Worm (Caenorhabditis elegans) whole organism, midembryonic: Measurements from ENCODE around the gene R05G6.4.

ENCODE experiments used
- T22C8.4 ChIP-seq: fragments of 200-800 bp; sonication (Bioruptor generic); IDR thresholded peaks from 2 replicates; pipeline ENCODE4 v1.3.6; 2022; ENCODE audit warnings: missing genetic modification characterization, missing compliant biosample characterization
- cog-1 ChIP-seq: sonication (generic microtip); optimal IDR thresholded peaks from 2 replicates; lab custom pipeline; 2016; ENCODE audit warnings: missing genetic modification characterization, missing compliant biosample characterization
- flt-1 ChIP-seq: fragments of 200-800 bp; sonication (Bioruptor generic); IDR thresholded peaks from 2 replicates; pipeline ENCODE4 v1.3.6; 2022; ENCODE audit warnings: missing genetic modification characterization, missing compliant biosample characterization
- klf-2 ChIP-seq: fragments of 200-800 bp; sonication (Bioruptor generic); conservative IDR thresholded peaks from 2 replicates; pipeline ENCODE4 v1.3.6; 2022; ENCODE audit warnings: missing genetic modification reagents, missing genetic modification characterization, missing compliant biosample characterization
- med-1 ChIP-seq: sonication (generic microtip); optimal IDR thresholded peaks from 2 replicates; lab custom pipeline; 2017; ENCODE audit warnings: missing genetic modification characterization, mild to moderate bottlenecking, missing compliant biosample characterization, antibody characterized with exemption, missing genetic modification reagents; ENCODE audit not compliant: insufficient read depth
- ref-1 ChIP-seq: fragments of 200-800 bp; sonication (Bioruptor generic); conservative IDR thresholded peaks from 2 replicates; pipeline ENCODE4 v1.3.6; 2022; ENCODE audit warnings: missing genetic modification reagents, missing genetic modification characterization, missing compliant biosample characterization
- tab-1 ChIP-seq: fragments of 200-800 bp; sonication (Bioruptor generic); IDR thresholded peaks from 2 replicates; pipeline ENCODE4 v1.3.6; 2022; ENCODE audit warnings: missing genetic modification characterization, missing compliant biosample characterization
- ztf-23 ChIP-seq: fragments of 200-800 bp; sonication (Bioruptor generic); IDR thresholded peaks from 2 replicates; pipeline ENCODE4 v1.3.6; 2022; ENCODE audit warnings: missing genetic modification reagents, missing genetic modification characterization, missing compliant biosample characterization
- ztf-29 ChIP-seq: fragments of 200-800 bp; sonication (Bioruptor generic); IDR thresholded peaks from 2 replicates; pipeline ENCODE4 v1.3.6; 2022; ENCODE audit warnings: missing genetic modification reagents, missing genetic modification characterization, missing compliant biosample characterization

R05G6.4 gene

DNA sequence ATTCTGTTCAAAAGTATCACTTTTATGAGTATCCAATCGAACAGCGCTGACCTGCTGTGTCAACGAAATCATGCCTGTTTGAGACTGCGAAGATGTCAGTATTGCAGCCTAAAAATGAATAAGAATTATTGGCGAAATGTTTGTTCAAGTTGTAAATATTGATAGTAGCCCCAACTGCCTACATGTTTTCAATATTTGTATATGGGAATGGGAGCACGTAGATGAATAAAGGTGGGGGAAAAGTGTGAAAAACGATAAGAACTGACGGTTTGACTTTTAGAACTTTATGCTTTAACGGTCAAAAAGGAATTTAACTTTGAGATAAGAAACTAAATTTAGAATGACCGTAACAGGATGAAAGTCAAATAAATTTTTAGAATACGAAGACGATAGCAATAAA lies 7.2 kb downstream of the R05G6.4 start:
- TF ChIP-seq klf-2 (GFP tag; lab: Robert Waterston, UW) (no peak), cog-1 (tag; lab: Kevin White, UChicago) (no peak), T22C8.4 (no peak), flt-1 (GFP tag; lab: Robert Waterston, UW) (no peak), ref-1 (no peak), ztf-23 (GFP tag; lab: Robert Waterston, UW) (no peak), med-1 (GFP tag; lab: Kevin White, UChicago) (no peak), tab-1 (GFP tag; lab: Robert Waterston, UW) (no peak), ztf-29 (GFP tag; lab: Robert Waterston, UW) (no peak)

DNA sequence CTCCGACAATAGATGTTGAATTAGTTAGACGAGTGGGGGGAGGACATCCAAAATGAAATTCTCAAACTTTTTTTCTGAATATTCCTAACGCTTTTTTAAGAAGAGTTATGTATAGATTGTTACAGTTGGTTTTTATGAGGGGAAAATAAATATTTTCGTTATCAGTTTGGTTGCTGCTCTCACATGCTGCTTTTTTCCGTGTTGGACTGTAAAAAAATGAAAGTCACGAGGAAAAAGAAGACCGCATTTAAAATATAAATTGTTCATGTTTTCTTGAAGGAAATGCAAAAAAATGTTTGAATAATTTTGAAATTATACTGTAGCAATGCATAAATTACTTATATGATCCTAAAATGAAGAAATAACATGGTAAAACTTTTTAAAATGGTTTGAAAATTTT lies 7.8 kb downstream of the R05G6.4 start:
- TF ChIP-seq T22C8.4, result no peak
- TF ChIP-seq tab-1 (GFP tag; lab: Robert Waterston, UW), result no peak
- TF ChIP-seq cog-1 (tag; lab: Kevin White, UChicago), result no peak

DNA sequence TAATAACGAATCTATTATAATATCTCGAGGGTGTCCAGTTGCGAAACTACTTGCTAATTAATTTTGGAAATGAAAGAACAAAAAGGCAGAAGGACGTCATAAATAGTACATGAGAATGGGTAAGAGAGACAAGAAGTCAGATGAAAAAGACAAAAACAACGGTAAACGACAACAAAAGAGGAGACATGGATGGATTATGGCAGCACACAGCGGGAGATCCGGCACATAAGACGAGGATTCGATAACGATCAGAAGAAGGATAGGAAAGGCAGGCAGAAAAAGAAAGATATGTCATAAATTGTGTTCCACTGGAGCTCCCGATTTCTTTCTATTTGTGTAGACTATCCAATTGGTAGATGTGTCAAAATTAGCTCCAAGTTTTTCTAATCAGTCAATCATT lies 8.6 kb downstream of the R05G6.4 start:
- TF ChIP-seq T22C8.4, result no peak
- no peak for TF ChIP-seq ztf-29 (GFP tag; lab: Robert Waterston, UW)
- no peak for TF ChIP-seq med-1 (GFP tag; lab: Kevin White, UChicago)
- TF ChIP-seq cog-1 (tag; lab: Kevin White, UChicago), result no peak
- no peak for TF ChIP-seq ref-1
- no peak for TF ChIP-seq ztf-23 (GFP tag; lab: Robert Waterston, UW)
- no peak for TF ChIP-seq klf-2 (GFP tag; lab: Robert Waterston, UW)
- TF ChIP-seq tab-1 (GFP tag; lab: Robert Waterston, UW), result no peak
- no peak for TF ChIP-seq flt-1 (GFP tag; lab: Robert Waterston, UW)

DNA sequence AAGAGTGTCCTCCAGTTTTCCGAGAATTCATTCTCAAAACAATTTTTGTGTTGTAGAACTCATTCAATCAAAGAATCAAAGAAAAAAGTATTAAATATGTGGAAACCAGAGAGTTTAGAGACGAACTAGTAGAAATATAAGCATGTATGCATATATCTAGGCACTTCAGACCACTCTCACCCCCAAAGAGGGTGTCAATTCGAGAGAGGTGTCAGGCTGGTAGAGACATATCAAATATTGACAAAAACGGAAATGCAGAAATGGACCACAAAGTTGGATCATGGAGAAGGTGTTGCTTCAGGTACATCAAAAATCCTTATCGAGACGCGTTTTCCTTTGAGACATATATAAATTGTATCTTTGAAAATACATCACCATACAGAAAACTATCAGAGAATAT lies 10.7 kb downstream of the R05G6.4 start:
- TF ChIP-seq cog-1 (tag; lab: Kevin White, UChicago), result no peak
- no peak for TF ChIP-seq med-1 (GFP tag; lab: Kevin White, UChicago)
- no peak for TF ChIP-seq ztf-23 (GFP tag; lab: Robert Waterston, UW)
- TF ChIP-seq klf-2 (GFP tag; lab: Robert Waterston, UW), result no peak
- TF ChIP-seq T22C8.4, result no peak
- no peak for TF ChIP-seq ztf-29 (GFP tag; lab: Robert Waterston, UW)
- TF ChIP-seq flt-1 (GFP tag; lab: Robert Waterston, UW), result no peak
- TF ChIP-seq ref-1, result no peak
- TF ChIP-seq tab-1 (GFP tag; lab: Robert Waterston, UW), result no peak

DNA sequence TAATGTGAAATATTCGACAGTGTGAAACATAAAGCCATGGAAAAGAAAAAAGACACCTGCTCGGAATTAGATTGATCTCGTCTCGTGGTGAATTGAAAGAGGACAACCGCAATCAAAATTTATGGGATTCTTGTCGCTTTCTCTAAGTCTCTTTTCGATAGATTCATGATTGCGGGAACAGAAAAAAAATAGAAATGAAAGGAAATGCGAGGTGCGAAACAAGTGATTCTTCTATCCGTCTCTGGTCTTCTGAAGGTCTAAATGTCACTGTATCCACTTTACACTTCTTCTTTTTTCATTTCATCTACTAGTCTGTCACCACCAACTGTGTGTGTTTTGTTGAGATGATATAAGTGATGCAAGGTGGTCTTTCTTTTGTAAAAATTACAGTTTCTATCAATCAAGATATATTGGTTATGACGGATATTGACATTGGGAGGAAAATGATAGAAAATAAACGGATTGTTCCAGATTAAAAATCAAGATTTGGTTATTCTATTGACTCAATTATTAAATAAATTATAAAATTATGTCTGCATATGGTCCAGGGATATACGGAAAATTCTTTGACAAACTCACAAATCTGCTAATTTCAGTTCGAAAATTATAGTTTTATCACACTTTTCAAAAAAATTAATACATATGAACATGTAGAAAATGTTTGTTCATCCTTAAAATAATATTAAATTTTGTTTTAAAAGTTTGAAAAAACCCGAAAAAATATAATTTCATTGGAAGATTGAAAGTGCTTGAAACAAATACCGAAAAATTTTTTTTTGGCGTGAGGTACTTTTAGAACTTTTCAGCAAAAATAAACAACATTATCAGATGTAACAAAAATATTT lies 17.4 kb downstream of the R05G6.4 start:
- no peak for TF ChIP-seq ref-1
- TF ChIP-seq cog-1 (tag; lab: Kevin White, UChicago), result no peak
- TF ChIP-seq med-1 (GFP tag; lab: Kevin White, UChicago), result no peak
- no peak for TF ChIP-seq klf-2 (GFP tag; lab: Robert Waterston, UW)
- no peak for TF ChIP-seq ztf-23 (GFP tag; lab: Robert Waterston, UW)
- no peak for TF ChIP-seq tab-1 (GFP tag; lab: Robert Waterston, UW)
- no peak for TF ChIP-seq ztf-29 (GFP tag; lab: Robert Waterston, UW)
- no peak for TF ChIP-seq T22C8.4
- no peak for TF ChIP-seq flt-1 (GFP tag; lab: Robert Waterston, UW)

DNA sequence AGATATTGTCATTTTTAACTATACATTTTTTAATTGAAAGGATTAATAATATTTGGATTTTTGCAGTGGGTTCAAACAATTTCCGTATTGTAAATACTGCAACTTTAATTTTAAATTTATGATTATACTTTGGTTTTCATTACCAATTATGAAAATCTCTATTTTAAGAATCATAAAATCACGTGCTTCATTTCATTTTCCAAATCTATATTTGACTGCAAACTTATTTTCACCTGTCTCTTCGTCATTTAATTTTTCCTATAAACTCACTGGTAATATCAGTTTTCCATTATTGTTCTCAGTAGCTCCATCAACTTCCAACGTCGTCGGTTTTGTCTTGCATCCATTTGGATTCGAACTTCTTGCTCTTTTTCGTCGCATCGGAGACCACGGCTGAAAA lies 19.3 kb downstream of the R05G6.4 start, which contains the start of gene R05G6.1:
TSS of gene R05G6.1 (plus strand) at position 301 of the 400 bp plus-strand sequence.
- TF ChIP-seq med-1 (GFP tag; lab: Kevin White, UChicago) (no peak), T22C8.4 (no peak), cog-1 (tag; lab: Kevin White, UChicago) (no peak), ztf-23 (GFP tag; lab: Robert Waterston, UW) (no peak), ztf-29 (GFP tag; lab: Robert Waterston, UW) (no peak), tab-1 (GFP tag; lab: Robert Waterston, UW) (no peak), ref-1 (no peak), flt-1 (GFP tag; lab: Robert Waterston, UW) (no peak), klf-2 (GFP tag; lab: Robert Waterston, UW) (no peak)

DNA sequence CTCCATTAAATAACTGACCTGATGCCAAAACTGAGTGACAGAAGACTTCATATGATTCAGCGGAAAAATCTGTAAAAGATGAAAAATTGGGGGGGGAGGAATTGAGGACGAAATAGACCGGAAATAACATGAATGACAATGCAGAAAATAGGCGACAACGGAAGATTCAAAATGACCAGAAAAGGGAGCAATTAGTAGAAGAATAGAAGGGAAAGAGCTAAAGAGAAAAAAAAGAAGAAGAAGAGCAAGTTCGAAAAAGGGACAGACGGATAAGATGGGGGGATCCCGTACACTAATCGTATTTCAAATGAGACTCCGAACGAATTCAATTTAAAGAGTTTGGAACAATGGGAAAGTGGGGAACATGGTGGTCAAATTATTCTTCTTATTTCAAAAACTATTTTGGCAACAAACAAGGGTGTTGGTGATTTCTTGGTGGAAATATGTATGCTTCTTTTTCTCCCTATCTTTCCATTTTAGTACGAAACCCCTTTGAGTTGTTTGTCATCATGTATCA lies 29.5 kb downstream of the R05G6.4 start, which contains the start of gene R05G6.10:
TSS of gene R05G6.10 (minus strand) at position 51 of the 517 bp plus-strand sequence.
- TF ChIP-seq T22C8.4 (no peak), flt-1 (GFP tag; lab: Robert Waterston, UW) (no peak), ztf-29 (GFP tag; lab: Robert Waterston, UW) (no peak), ref-1 (no peak), klf-2 (GFP tag; lab: Robert Waterston, UW) (no peak), med-1 (GFP tag; lab: Kevin White, UChicago) (no peak), cog-1 (tag; lab: Kevin White, UChicago) (no peak), tab-1 (GFP tag; lab: Robert Waterston, UW) (no peak), ztf-23 (GFP tag; lab: Robert Waterston, UW) (no peak)

DNA sequence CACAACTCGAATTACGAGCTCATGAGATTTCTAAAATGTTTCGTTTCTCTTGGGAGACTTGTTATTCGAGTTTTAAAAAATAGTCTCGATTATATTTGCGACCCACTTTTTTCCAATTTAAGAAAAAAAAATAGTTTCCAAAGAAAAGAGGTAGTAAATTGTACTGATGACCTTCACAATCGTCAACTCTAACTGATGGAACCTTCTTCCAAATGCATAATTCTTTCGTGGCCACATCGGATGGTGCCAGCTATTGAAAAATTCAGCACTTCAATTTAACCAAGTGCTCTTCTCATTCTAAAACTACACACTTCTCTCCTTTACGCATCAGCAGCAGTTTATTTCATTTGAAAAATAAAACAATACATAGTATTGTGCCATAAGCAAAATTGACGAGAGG lies 30.6 kb downstream of the R05G6.4 start:
- TF ChIP-seq med-1 (GFP tag; lab: Kevin White, UChicago) (no peak), klf-2 (GFP tag; lab: Robert Waterston, UW) (no peak), ztf-23 (GFP tag; lab: Robert Waterston, UW) (no peak), tab-1 (GFP tag; lab: Robert Waterston, UW) (no peak), ztf-29 (GFP tag; lab: Robert Waterston, UW) (no peak), flt-1 (GFP tag; lab: Robert Waterston, UW) (no peak), cog-1 (tag; lab: Kevin White, UChicago) (no peak), ref-1 (no peak), T22C8.4 (no peak)
